Worm (Caenorhabditis elegans) whole organism, late embryonic: Measurements from ENCODE around the gene srh-211.

Source experiments
- C08G9.2 ChIP-seq: sonication (generic microtip); optimal IDR thresholded peaks from 2 replicates; lab custom pipeline; 2016; ENCODE audit warnings: mild to moderate bottlenecking, missing genetic modification characterization, moderate library complexity, missing compliant biosample characterization
- C38D4.7 ChIP-seq: fragments of 200-800 bp; sonication (Bioruptor generic); optimal IDR thresholded peaks from 2 replicates; lab custom pipeline; 2018; ENCODE audit warnings: mild to moderate bottlenecking, missing genetic modification characterization, moderate library complexity, missing compliant biosample characterization
- T23F11.4 ChIP-seq: fragments of 200-800 bp; sonication (Bioruptor generic); optimal IDR thresholded peaks from 2 replicates; lab custom pipeline; 2018; ENCODE audit warnings: mild to moderate bottlenecking, missing genetic modification characterization, missing compliant biosample characterization
- Y22D7AL.16 ChIP-seq: sonication (generic microtip); optimal IDR thresholded peaks from 2 replicates; lab custom pipeline; 2016; ENCODE audit warnings: missing genetic modification characterization, missing compliant biosample characterization
- ahr-1 ChIP-seq: sonication (generic microtip); optimal IDR thresholded peaks from 2 replicates; lab custom pipeline; 2016; ENCODE audit warnings: missing genetic modification characterization, missing compliant biosample characterization
- ama-1 ChIP-seq: fragments of 150-350 bp; optimal IDR thresholded peaks from 2 replicates; lab custom pipeline; 2014
- ceh-14 ChIP-seq: sonication (generic microtip); optimal IDR thresholded peaks from 2 replicates; lab custom pipeline; 2016; ENCODE audit warnings: missing genotype, missing genetic modification characterization, missing compliant biosample characterization
- ceh-19 ChIP-seq: fragments of 200-800 bp; sonication (Bioruptor generic); optimal IDR thresholded peaks from 2 replicates; lab custom pipeline; 2018; ENCODE audit warnings: mild to moderate bottlenecking, missing genetic modification characterization, missing compliant biosample characterization
- ceh-2 ChIP-seq: sonication (generic microtip); optimal IDR thresholded peaks from 2 replicates; lab custom pipeline; 2016; ENCODE audit warnings: missing genotype, missing genetic modification characterization, missing compliant biosample characterization
- ceh-30 ChIP-seq: fragments of 150-350 bp; optimal IDR thresholded peaks from 2 replicates; lab custom pipeline; 2014; ENCODE audit warnings: missing biosample characterization, missing genetic modification characterization
- ceh-31 ChIP-seq: sonication (generic microtip); optimal IDR thresholded peaks from 2 replicates; lab custom pipeline; 2016; ENCODE audit warnings: missing genetic modification characterization, missing compliant biosample characterization
- ceh-34 ChIP-seq: sonication (generic microtip); optimal IDR thresholded peaks from 2 replicates; lab custom pipeline; 2016; ENCODE audit warnings: mild to moderate bottlenecking, missing genetic modification characterization, missing compliant biosample characterization
- ceh-45 ChIP-seq: fragments of 200-800 bp; sonication (Bioruptor generic); IDR thresholded peaks from 2 replicates; pipeline ENCODE4 v1.3.6; 2022; ENCODE audit warnings: missing genetic modification reagents, missing genetic modification characterization, missing compliant biosample characterization
- ceh-48 ChIP-seq: sonication (generic microtip); optimal IDR thresholded peaks from 2 replicates; lab custom pipeline; 2016; ENCODE audit warnings: missing genetic modification characterization, inconsistent platforms, missing compliant biosample characterization
- ceh-6 ChIP-seq: fragments of 200-800 bp; sonication (Bioruptor generic); optimal IDR thresholded peaks from 2 replicates; lab custom pipeline; 2018; ENCODE audit warnings: mild to moderate bottlenecking, missing genetic modification characterization, missing compliant biosample characterization
- dve-1 ChIP-seq: sonication (generic microtip); optimal IDR thresholded peaks from 2 replicates; lab custom pipeline; 2017; ENCODE audit warnings: antibody characterized with exemption, mild to moderate bottlenecking, missing genetic modification characterization, missing compliant biosample characterization
- eyg-1 ChIP-seq: sonication (generic microtip); optimal IDR thresholded peaks from 2 replicates; lab custom pipeline; 2016; ENCODE audit warnings: missing genotype, missing genetic modification characterization, missing compliant biosample characterization
- fkh-6 ChIP-seq: sonication (generic microtip); optimal IDR thresholded peaks from 2 replicates; lab custom pipeline; 2016; ENCODE audit warnings: missing genetic modification characterization, missing compliant biosample characterization
- hlh-13 ChIP-seq: fragments of 200-800 bp; sonication (Bioruptor generic); optimal IDR thresholded peaks from 2 replicates; lab custom pipeline; 2018; ENCODE audit warnings: mild to moderate bottlenecking, missing genetic modification characterization, missing compliant biosample characterization
- hlh-15 ChIP-seq: sonication (generic microtip); optimal IDR thresholded peaks from 2 replicates; lab custom pipeline; 2016; ENCODE audit warnings: missing genetic modification characterization, missing compliant biosample characterization
- hlh-30 ChIP-seq: sonication (generic microtip); optimal IDR thresholded peaks from 2 replicates; lab custom pipeline; 2017; ENCODE audit warnings: antibody characterized with exemption, missing genetic modification characterization, missing compliant biosample characterization; ENCODE audit not compliant: insufficient read depth
- hlh-6 ChIP-seq: sonication (generic microtip); optimal IDR thresholded peaks from 2 replicates; lab custom pipeline; 2016; ENCODE audit warnings: missing genotype, missing genetic modification characterization, missing compliant biosample characterization
- hlh-8 ChIP-seq: sonication (generic microtip); optimal IDR thresholded peaks from 2 replicates; lab custom pipeline; 2016; ENCODE audit warnings: missing genotype, missing genetic modification characterization, missing compliant biosample characterization
- lin-11 ChIP-seq: fragments of 200-800 bp; sonication (Bioruptor generic); optimal IDR thresholded peaks from 2 replicates; lab custom pipeline; 2018; ENCODE audit warnings: mild to moderate bottlenecking, missing genetic modification characterization, missing compliant biosample characterization
- mec-3 ChIP-seq: sonication (generic microtip); optimal IDR thresholded peaks from 2 replicates; lab custom pipeline; 2016; ENCODE audit warnings: borderline replicate concordance, missing genetic modification characterization, missing compliant biosample characterization
- nfya-1 ChIP-seq: sonication (generic microtip); optimal IDR thresholded peaks from 2 replicates; lab custom pipeline; 2017; ENCODE audit warnings: missing genetic modification characterization, mild to moderate bottlenecking, missing compliant biosample characterization, antibody characterized with exemption, moderate library complexity
- pha-2 ChIP-seq: sonication (generic microtip); optimal IDR thresholded peaks from 2 replicates; lab custom pipeline; 2017; ENCODE audit warnings: mild to moderate bottlenecking, missing genetic modification characterization, missing compliant biosample characterization
- pha-4 ChIP-seq: fragments of 150-350 bp; optimal IDR thresholded peaks from 2 replicates; lab custom pipeline; 2018; ENCODE audit warnings: missing biosample characterization, missing genetic modification reagents, missing genetic modification characterization
- pqm-1 ChIP-seq: sonication (generic microtip); optimal IDR thresholded peaks from 2 replicates; lab custom pipeline; 2016; ENCODE audit warnings: missing genetic modification characterization, missing compliant biosample characterization
- ref-2 ChIP-seq: sonication (generic microtip); optimal IDR thresholded peaks from 2 replicates; lab custom pipeline; 2016; ENCODE audit warnings: missing genetic modification characterization, missing compliant biosample characterization
- sdc-2 ChIP-seq: sonication (generic microtip); optimal IDR thresholded peaks from 2 replicates; lab custom pipeline; 2016; ENCODE audit warnings: missing genotype, missing genetic modification characterization, missing compliant biosample characterization
- sox-2 ChIP-seq: fragments of 200-800 bp; sonication (Bioruptor generic); IDR thresholded peaks from 2 replicates; pipeline ENCODE4 v1.3.6; 2022; ENCODE audit warnings: missing genetic modification reagents, missing genetic modification characterization, missing compliant biosample characterization
- sox-4 ChIP-seq: sonication (generic microtip); optimal IDR thresholded peaks from 2 replicates; lab custom pipeline; 2017; ENCODE audit warnings: mild to moderate bottlenecking, missing genetic modification characterization, inconsistent platforms, missing compliant biosample characterization
- syd-9 ChIP-seq: sonication (generic microtip); optimal IDR thresholded peaks from 2 replicates; lab custom pipeline; 2016; ENCODE audit warnings: mild to moderate bottlenecking, missing genetic modification characterization, moderate library complexity, missing compliant biosample characterization
- ttx-3 ChIP-seq: sonication (generic microtip); optimal IDR thresholded peaks from 2 replicates; lab custom pipeline; 2016; ENCODE audit warnings: missing genetic modification reagents, missing genetic modification characterization, missing compliant biosample characterization
- unc-3 ChIP-seq, 2 experiments: fragments of 200-800 bp in 1 of 2; sonication (Bioruptor generic) in 1 of 2; sonication (generic microtip) in 1 of 2; conservative IDR thresholded peaks in 1 of 2; optimal IDR thresholded peaks in 1 of 2; 2 replicates each; pipeline versions ENCODE4 v1.3.6 to Lab custom; 2016 to 2022; ENCODE audit warnings: missing compliant biosample characterization in 2 of 2, missing genetic modification characterization in 2 of 2, missing genetic modification reagents in 1 of 2
- unc-42 ChIP-seq: sonication (generic microtip); optimal IDR thresholded peaks from 2 replicates; lab custom pipeline; 2016; ENCODE audit warnings: missing genotype, missing genetic modification characterization, missing compliant biosample characterization
- unc-55 ChIP-seq: sonication (generic microtip); optimal IDR thresholded peaks from 2 replicates; lab custom pipeline; 2017; ENCODE audit warnings: missing biosample characterization, missing genetic modification reagents, missing genetic modification characterization
- unc-86 ChIP-seq: sonication (generic microtip); optimal IDR thresholded peaks from 2 replicates; lab custom pipeline; 2016; ENCODE audit warnings: missing genetic modification characterization, missing compliant biosample characterization
- zip-5 ChIP-seq: sonication (generic microtip); optimal IDR thresholded peaks from 2 replicates; lab custom pipeline; 2016; ENCODE audit warnings: missing genetic modification characterization, missing compliant biosample characterization

Gene srh-211

DNA sequence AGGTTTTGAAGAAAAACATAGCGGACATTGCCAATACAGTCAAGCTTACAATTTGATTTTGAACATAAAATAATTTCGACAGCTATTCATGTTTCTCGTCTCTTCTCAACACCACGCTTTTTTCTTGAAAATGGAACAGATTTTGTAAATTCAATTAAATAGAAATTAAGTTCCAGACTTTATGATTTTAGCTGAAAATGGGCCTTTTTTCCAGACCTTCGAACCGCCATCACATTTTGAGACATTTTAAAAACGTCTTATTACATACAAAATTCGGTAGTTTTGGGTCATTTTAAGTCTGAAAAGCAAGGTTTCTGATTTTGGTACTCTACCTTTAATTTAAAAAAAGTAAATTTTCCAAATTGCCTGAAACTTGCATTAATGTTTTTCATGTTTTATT is 43.1 kb downstream of the srh-211 start, which contains the start of gene C49G7.12:
C49G7.12 (plus strand) TSS at position 301 of the 400 bp plus-strand sequence.
- TF ChIP-seq ceh-2 (tag; lab: Kevin White, UChicago) (no peak), ahr-1 (tag; lab: Kevin White, UChicago) (no peak), hlh-13 (GFP tag; lab: Kevin White, UChicago) (no peak), hlh-30 (tag; lab: Kevin White, UChicago) (no peak), Y22D7AL.16 (tag; lab: Kevin White, UChicago) (no peak), T23F11.4 (GFP tag; lab: Kevin White, UChicago) (no peak), ama-1 (lab: Kevin White, UChicago) (no peak), pqm-1 (no peak), mec-3 (no peak)

- no peak for TF ChIP-seq hlh-15
- TF ChIP-seq sox-2 (GFP tag; lab: Robert Waterston, UW) = no peak
- TF ChIP-seq ceh-45 (GFP tag; lab: Robert Waterston, UW) = no peak
- no peak for TF ChIP-seq ttx-3 (tag; lab: Kevin White, UChicago)
- TF ChIP-seq C08G9.2 (tag; lab: Kevin White, UChicago) = no peak
These were observed 45.4 kb downstream of the srh-211 start, which contains the start of gene C49G7.13 for ce11 chrV:4035811-4036210. TSS of gene C49G7.13 (plus strand) at chrV:4036111.

ce11 chrV:4034303-4034702 is 46.9 kb downstream of the srh-211 start, which contains the start of gene C49G7.7:
TSS of gene C49G7.7 (plus strand) at chrV:4034476.
- TF ChIP-seq ceh-19 (GFP tag; lab: Kevin White, UChicago) (no peak), sdc-2 (no peak), ceh-6 (GFP tag; lab: Kevin White, UChicago) (no peak), T23F11.4 (GFP tag; lab: Kevin White, UChicago) (no peak), fkh-6 (tag; lab: Kevin White, UChicago) (no peak), eyg-1 (tag; lab: Kevin White, UChicago) (no peak), dve-1 (no peak), ceh-48 (no peak), ttx-3 (tag; lab: Kevin White, UChicago) (no peak), ceh-14 (no peak)

DNA sequence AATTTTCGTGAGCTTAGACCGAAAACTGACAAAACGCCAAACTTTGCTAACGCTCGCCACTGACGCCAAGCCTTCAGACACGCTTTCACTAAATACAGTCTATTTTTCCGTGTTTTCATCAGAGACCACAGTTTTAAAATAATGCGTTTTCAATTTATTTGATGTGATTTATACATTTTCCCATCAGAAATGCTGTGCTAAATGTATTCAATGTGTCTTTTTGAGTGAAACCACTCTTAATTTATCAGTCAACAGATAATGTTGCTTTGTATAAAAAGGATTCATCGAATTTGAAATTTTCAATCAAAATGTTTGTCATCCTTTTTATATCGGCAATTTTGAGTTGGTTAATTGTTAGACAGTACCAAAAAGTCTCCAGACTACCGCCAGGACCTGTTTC is 49.9 kb downstream of the srh-211 start, which contains the start of gene cyp-35A4:
cyp-35A4 (plus strand) TSS at position 301 of the 400 bp plus-strand sequence.
- no peak for TF ChIP-seq unc-3 (GFP tag; conservative IDR thresholded peaks at IDR 0.05; lab: Robert Waterston, UW)
- no peak for TF ChIP-seq unc-3 (tag; optimal IDR thresholded peaks at IDR 0.05; lab: Kevin White, UChicago)
- TF ChIP-seq ceh-34 (tag; lab: Kevin White, UChicago) = no peak
- TF ChIP-seq zip-5 (tag; lab: Kevin White, UChicago) = no peak
- no peak for TF ChIP-seq ceh-31
- no peak for TF ChIP-seq pha-4
- no peak for TF ChIP-seq C38D4.7
- TF ChIP-seq unc-42 (tag; lab: Kevin White, UChicago) = no peak
- TF ChIP-seq ceh-48 = no peak
- TF ChIP-seq ceh-30 (tag; lab: Kevin White, UChicago) = no peak
- TF ChIP-seq hlh-13 (GFP tag; lab: Kevin White, UChicago) = no peak

ce11 chrV:4029627-4030026 is 51.6 kb downstream of the srh-211 start:
- TF ChIP-seq sox-4 (tag; lab: Kevin White, UChicago) = no peak
- TF ChIP-seq ref-2 (tag; lab: Kevin White, UChicago) = peak; percentile 60
- TF ChIP-seq pha-2 (tag; lab: Kevin White, UChicago) = no peak
- no peak for TF ChIP-seq unc-55 (GFP tag; lab: Kevin White, UChicago)
- no peak for TF ChIP-seq lin-11
- TF ChIP-seq hlh-6 (tag; lab: Kevin White, UChicago) = no peak
- TF ChIP-seq nfya-1 = peak; percentile 49
- no peak for TF ChIP-seq unc-86 (tag; lab: Kevin White, UChicago)
- peak; percentile 31 for TF ChIP-seq ceh-31
- TF ChIP-seq syd-9 (tag; lab: Kevin White, UChicago) = no peak
- no peak for TF ChIP-seq hlh-8 (tag; lab: Kevin White, UChicago)
- peak; percentile 3 for TF ChIP-seq unc-42 (tag; lab: Kevin White, UChicago)
